Fruit fly (Drosophila melanogaster) whole organism, prepupa: ENCODE measurements around the gene Unc-76.

Experiments used
- Blimp-1 ChIP-seq: fragments of 200-800 bp; sonication (Bioruptor generic); optimal IDR thresholded peaks from 3 replicates; lab custom pipeline; 2017; ENCODE audit warnings: missing biosample characterization, missing genetic modification characterization, mild to moderate bottlenecking, moderate library complexity, missing genetic modification reagents
- CG10631 ChIP-seq: fragments of 200-800 bp; sonication (Bioruptor generic); optimal IDR thresholded peaks from 2 replicates; lab custom pipeline; 2016; ENCODE audit warnings: missing biosample characterization, missing genetic modification characterization
- CG10669 ChIP-seq: fragments of 200-800 bp; sonication (Bioruptor generic); optimal IDR thresholded peaks from 3 replicates; lab custom pipeline; 2018; ENCODE audit warnings: missing biosample characterization, mild to moderate bottlenecking, missing genetic modification characterization, moderate library complexity
- CG11294 ChIP-seq: fragments of 200-800 bp; sonication (Bioruptor generic); IDR thresholded peaks from 2 replicates; pipeline ENCODE4 v1.3.6; 2022; ENCODE audit warnings: missing biosample characterization, missing genetic modification characterization
- CG11762 ChIP-seq: fragments of 200-800 bp; sonication (Bioruptor generic); optimal IDR thresholded peaks from 3 replicates; lab custom pipeline; 2016; ENCODE audit warnings: missing biosample characterization, missing genetic modification characterization; ENCODE audit not compliant: insufficient read depth
- CG11902 ChIP-seq: fragments of 200-800 bp; sonication (Bioruptor generic); optimal IDR thresholded peaks from 3 replicates; lab custom pipeline; 2016; ENCODE audit warnings: missing biosample characterization, missing genetic modification characterization
- CG15336 ChIP-seq: fragments of 200-800 bp; sonication (Bioruptor generic); IDR thresholded peaks from 2 replicates; pipeline ENCODE4 v1.3.6; 2022; ENCODE audit warnings: missing biosample characterization, missing genetic modification characterization
- CG1621 ChIP-seq: fragments of 200-800 bp; sonication (Bioruptor generic); optimal IDR thresholded peaks from 3 replicates; lab custom pipeline; 2018; ENCODE audit warnings: missing biosample characterization, mild to moderate bottlenecking, missing genetic modification characterization
- CG16779 ChIP-seq: fragments of 200-800 bp; sonication (Bioruptor generic); optimal IDR thresholded peaks from 3 replicates; lab custom pipeline; 2017; ENCODE audit warnings: missing biosample characterization, mild to moderate bottlenecking, missing genetic modification characterization
- CG3032 ChIP-seq: fragments of 200-800 bp; optimal IDR thresholded peaks from 2 replicates; lab custom pipeline; 2019; ENCODE audit warnings: missing biosample characterization, mild to moderate bottlenecking, missing genetic modification characterization, moderate library complexity
- CG31627 ChIP-seq: fragments of 200-800 bp; sonication (Bioruptor generic); optimal IDR thresholded peaks from 3 replicates; lab custom pipeline; 2016; ENCODE audit warnings: missing biosample characterization, missing genetic modification characterization
- CG32006 ChIP-seq: fragments of 200-800 bp; sonication (Bioruptor generic); optimal IDR thresholded peaks from 3 replicates; lab custom pipeline; 2017; ENCODE audit warnings: missing biosample characterization, mild to moderate bottlenecking, missing genetic modification characterization
- CG34406 ChIP-seq: fragments of 200-800 bp; sonication (Bioruptor generic); optimal IDR thresholded peaks from 3 replicates; lab custom pipeline; 2016; ENCODE audit warnings: missing biosample characterization, missing genetic modification characterization
- CG3919 ChIP-seq: fragments of 200-800 bp; sonication (Bioruptor generic); optimal IDR thresholded peaks from 3 replicates; lab custom pipeline; 2016; ENCODE audit warnings: missing biosample characterization, missing genetic modification characterization
- CG6163 ChIP-seq: fragments of 200-800 bp; sonication (Bioruptor generic); IDR thresholded peaks from 3 replicates; pipeline ENCODE4 v1.3.6; 2022; ENCODE audit warnings: missing biosample characterization, missing genetic modification characterization
- CG6276 ChIP-seq: fragments of 200-800 bp; sonication (Bioruptor generic); optimal IDR thresholded peaks from 2 replicates; lab custom pipeline; 2017; ENCODE audit warnings: missing biosample characterization, mild to moderate bottlenecking, missing genetic modification characterization
- CG6808 ChIP-seq: fragments of 200-800 bp; sonication (Bioruptor generic); optimal IDR thresholded peaks from 3 replicates; lab custom pipeline; 2017; ENCODE audit warnings: missing biosample characterization, missing genetic modification characterization, mild to moderate bottlenecking, moderate library complexity, missing genetic modification reagents
- CG6854 ChIP-seq: fragments of 200-800 bp; sonication (Bioruptor generic); optimal IDR thresholded peaks from 2 replicates; lab custom pipeline; 2017; ENCODE audit warnings: missing biosample characterization, mild to moderate bottlenecking, missing genetic modification characterization
- CG8319 ChIP-seq: fragments of 200-800 bp; sonication (Bioruptor generic); optimal IDR thresholded peaks from 3 replicates; lab custom pipeline; 2016; ENCODE audit warnings: missing biosample characterization, missing genetic modification characterization
- CG9139 ChIP-seq: fragments of 200-800 bp; sonication (Bioruptor generic); optimal IDR thresholded peaks from 3 replicates; lab custom pipeline; 2017; ENCODE audit warnings: missing biosample characterization, mild to moderate bottlenecking, missing genetic modification characterization
- Eip75B ChIP-seq: fragments of 200-800 bp; sonication (Bioruptor generic); optimal IDR thresholded peaks from 3 replicates; lab custom pipeline; 2016; ENCODE audit warnings: missing biosample characterization, missing genetic modification characterization
- Eip78C ChIP-seq: fragments of 200-800 bp; sonication (Bioruptor generic); peaks from one replicate; lab custom pipeline; 2016; ENCODE audit warnings: missing biosample characterization, missing genetic modification characterization
- Eip93F ChIP-seq: fragments of 200-800 bp; sonication (Bioruptor generic); optimal IDR thresholded peaks from 2 replicates; lab custom pipeline; 2016; ENCODE audit warnings: missing biosample characterization, mild to moderate bottlenecking, missing genetic modification characterization
- Gug ChIP-seq: fragments of 200-800 bp; sonication (Bioruptor generic); IDR thresholded peaks from 2 replicates; pipeline ENCODE4 v1.3.6; 2022; ENCODE audit warnings: missing biosample characterization, missing genetic modification characterization
- Hr4 ChIP-seq: fragments of 200-800 bp; sonication (Bioruptor generic); optimal IDR thresholded peaks from 3 replicates; lab custom pipeline; 2016; ENCODE audit warnings: missing biosample characterization, missing genetic modification characterization
- Lpt ChIP-seq: fragments of 200-800 bp; sonication (Bioruptor generic); optimal IDR thresholded peaks from 3 replicates; lab custom pipeline; 2016; ENCODE audit warnings: missing biosample characterization, missing genetic modification characterization
- Met ChIP-seq: fragments of 200-800 bp; sonication (Bioruptor generic); optimal IDR thresholded peaks from 3 replicates; lab custom pipeline; 2016; ENCODE audit warnings: missing biosample characterization, missing genetic modification characterization
- OdsH ChIP-seq: fragments of 200-800 bp; sonication (Bioruptor generic); optimal IDR thresholded peaks from 3 replicates; lab custom pipeline; 2016; ENCODE audit warnings: missing biosample characterization, missing genetic modification characterization
- Sox102F ChIP-seq: fragments of 200-800 bp; sonication (Bioruptor generic); optimal IDR thresholded peaks from 2 replicates; lab custom pipeline; 2016; ENCODE audit warnings: missing biosample characterization, mild to moderate bottlenecking, missing genetic modification characterization
- Sox15 ChIP-seq: fragments of 200-800 bp; sonication (Bioruptor generic); optimal IDR thresholded peaks from 3 replicates; lab custom pipeline; 2016; ENCODE audit warnings: missing biosample characterization, missing genetic modification characterization
- achi ChIP-seq: fragments of 200-800 bp; sonication (Bioruptor generic); optimal IDR thresholded peaks from 3 replicates; lab custom pipeline; 2016; ENCODE audit warnings: missing biosample characterization, missing genetic modification characterization
- dac ChIP-seq: fragments of 200-800 bp; sonication (Bioruptor generic); optimal IDR thresholded peaks from 2 replicates; lab custom pipeline; 2017; ENCODE audit warnings: missing biosample characterization, mild to moderate bottlenecking, missing genetic modification characterization
- eg ChIP-seq: fragments of 200-800 bp; sonication (Bioruptor generic); IDR thresholded peaks from 3 replicates; pipeline ENCODE4 v1.3.6; 2022; ENCODE audit warnings: missing biosample characterization, missing genetic modification characterization
- esn ChIP-seq: fragments of 200-800 bp; sonication (Bioruptor generic); optimal IDR thresholded peaks from 2 replicates; lab custom pipeline; 2016; ENCODE audit warnings: missing biosample characterization, mild to moderate bottlenecking, missing genetic modification characterization, moderate library complexity
- fd85E ChIP-seq: fragments of 200-800 bp; sonication (Bioruptor generic); optimal IDR thresholded peaks from 3 replicates; lab custom pipeline; 2016; ENCODE audit warnings: missing biosample characterization, missing genetic modification characterization
- fkh ChIP-seq: fragments of 200-800 bp; sonication (Bioruptor generic); optimal IDR thresholded peaks from 3 replicates; lab custom pipeline; 2017; ENCODE audit warnings: missing biosample characterization, mild to moderate bottlenecking, missing genetic modification characterization, moderate library complexity
- pdm3 ChIP-seq: fragments of 200-800 bp; sonication (Bioruptor generic); optimal IDR thresholded peaks from 3 replicates; lab custom pipeline; 2016; ENCODE audit warnings: missing biosample characterization, missing genetic modification characterization
- salr ChIP-seq, 2 experiments: fragments of 200-800 bp; sonication (Bioruptor generic); optimal IDR thresholded peaks; 3 replicates each; lab custom pipeline; 2016 to 2018; ENCODE audit warnings: missing biosample characterization in 2 of 2, missing genetic modification characterization in 2 of 2, mild to moderate bottlenecking in 1 of 2
- spab ChIP-seq: fragments of 200-800 bp; sonication (Bioruptor generic); optimal IDR thresholded peaks from 2 replicates; lab custom pipeline; 2017; ENCODE audit warnings: missing biosample characterization, mild to moderate bottlenecking, missing genetic modification characterization, missing genetic modification reagents
- svp ChIP-seq: fragments of 200-800 bp; sonication (Bioruptor generic); peaks from one replicate; lab custom pipeline; 2016; ENCODE audit warnings: missing biosample characterization, missing genetic modification characterization
- topi ChIP-seq: fragments of 200-800 bp; sonication (Bioruptor generic); optimal IDR thresholded peaks from 3 replicates; lab custom pipeline; 2016; ENCODE audit warnings: missing biosample characterization, missing genetic modification characterization
- vri ChIP-seq: fragments of 200-800 bp; sonication (Bioruptor generic); optimal IDR thresholded peaks from 3 replicates; lab custom pipeline; 2016; ENCODE audit warnings: missing biosample characterization, mild to moderate bottlenecking, missing genetic modification characterization

Unc-76 gene

DNA sequence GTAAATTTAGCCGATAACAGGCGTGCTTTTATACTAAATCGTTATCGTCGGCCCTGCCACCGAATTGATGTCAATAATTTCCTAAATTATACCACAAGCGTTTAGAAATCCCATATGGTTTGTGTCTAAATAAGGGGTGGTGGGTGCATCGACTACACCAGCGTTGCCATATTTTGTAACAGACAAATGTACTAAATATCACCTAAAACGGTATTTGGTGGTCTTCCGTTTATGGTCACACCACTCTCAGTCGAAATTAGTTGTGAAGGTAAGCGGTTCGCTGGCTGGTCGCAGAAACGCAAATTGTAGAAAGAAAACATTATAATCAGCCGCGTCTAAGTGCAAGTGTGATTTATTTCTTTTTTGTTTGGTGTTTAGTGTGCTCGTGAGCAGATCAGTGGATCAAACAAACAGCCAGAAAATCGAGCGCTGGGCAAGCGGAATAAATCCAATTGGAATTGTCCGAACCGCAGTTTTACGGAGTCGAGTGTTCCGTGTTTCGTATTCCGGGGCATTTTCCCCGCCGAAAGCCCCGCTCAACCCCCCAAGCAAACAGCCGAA is at the start of gene Unc-76, which contains the start of gene CG16903 (continued):
- TF ChIP-seq OdsH (GFP tag; lab: Kevin White, UChicago) (no peak), Eip93F (GFP tag; lab: Kevin White, UChicago) (no peak), CG31627 (GFP tag; lab: Kevin White, UChicago) (no peak), salr (GFP tag; optimal IDR thresholded peaks at IDR 0.05; lab: Kevin White, UChicago) (peak in 1 of 2 experiments; percentile 2), achi (no peak), CG10669 (GFP tag; lab: Kevin White, UChicago) (no peak), fd85E (GFP tag; lab: Kevin White, UChicago) (no peak), CG9139 (GFP tag; lab: Kevin White, UChicago) (no peak)

DNA sequence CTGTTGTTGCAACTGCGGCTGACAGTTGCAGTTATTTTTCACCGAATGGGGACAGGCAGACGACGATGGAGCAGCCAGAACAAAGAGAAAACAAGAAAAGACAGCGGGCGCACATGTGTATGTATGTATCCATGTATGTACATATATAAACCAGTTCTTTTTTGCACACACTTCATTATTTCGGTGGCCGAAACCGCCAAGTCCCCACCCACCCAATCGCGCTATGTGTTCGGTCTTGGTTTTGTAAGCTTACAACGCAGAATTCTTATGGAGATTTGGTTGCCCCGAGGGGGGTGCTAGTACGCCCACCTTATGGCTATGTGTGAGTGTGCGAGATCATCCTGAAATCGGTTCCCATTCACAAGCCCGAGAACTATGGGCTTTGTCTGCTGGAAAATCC is 49.1 kb upstream of the Unc-76 start:
- no peak for TF ChIP-seq Gug (GFP tag; lab: Robert Waterston, UW)
- 0 out of 3 replicates have a peak, but pooled peaks have one; percentile 18 for TF ChIP-seq CG6163 (GFP tag; lab: Robert Waterston, UW)

DNA sequence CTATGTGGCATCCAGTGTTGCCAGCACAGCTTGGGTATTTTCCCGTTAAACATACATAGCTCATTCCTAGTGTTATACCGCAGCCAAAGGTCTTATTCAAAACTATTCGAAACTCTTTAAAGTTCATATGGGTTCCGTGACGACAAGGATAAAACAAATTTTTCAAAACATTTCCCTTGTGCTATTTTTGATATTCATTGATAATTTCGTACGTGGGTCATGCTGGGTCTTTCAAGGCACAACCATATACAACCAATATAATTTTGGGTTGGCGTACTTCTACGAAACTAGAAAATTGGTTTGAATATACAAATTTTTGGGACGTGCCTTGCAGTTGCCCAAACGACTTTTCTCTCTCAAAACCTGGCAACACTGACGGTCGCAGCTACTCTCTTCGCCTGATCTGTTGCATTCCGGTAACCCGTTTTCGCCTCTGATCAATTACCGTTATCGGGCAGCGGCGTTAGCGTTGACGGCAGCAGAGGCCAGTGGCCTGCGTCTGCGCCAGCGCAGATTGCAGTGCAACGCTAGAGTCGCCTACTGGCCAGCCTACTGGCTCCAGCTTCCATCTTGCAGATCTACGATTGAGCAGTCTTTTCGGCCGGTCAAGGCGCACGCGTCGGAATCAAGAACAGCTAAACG is 48.1 kb upstream of the Unc-76 start:
- TF ChIP-seq svp (GFP tag; lab: Kevin White, UChicago) (no peak), pdm3 (GFP tag; lab: Kevin White, UChicago) (no peak), Eip78C (peak; percentile 41), CG32006 (GFP tag; lab: Kevin White, UChicago) (peak; percentile 54), CG3032 (tag; lab: Kevin White, UChicago) (no peak), Lpt (no peak), CG6854 (GFP tag; lab: Kevin White, UChicago) (no peak), CG3919 (no peak), vri (GFP tag; lab: Kevin White, UChicago) (no peak), CG8319 (GFP tag; lab: Kevin White, UChicago) (no peak), CG6276 (GFP tag; lab: Kevin White, UChicago) (peak; percentile 11), OdsH (GFP tag; lab: Kevin White, UChicago) (no peak), salr (GFP tag; optimal IDR thresholded peaks at IDR 0.05; lab: Kevin White, UChicago) (no peak), Blimp-1 (no peak), Eip75B (GFP tag; lab: Kevin White, UChicago) (no peak)

DNA sequence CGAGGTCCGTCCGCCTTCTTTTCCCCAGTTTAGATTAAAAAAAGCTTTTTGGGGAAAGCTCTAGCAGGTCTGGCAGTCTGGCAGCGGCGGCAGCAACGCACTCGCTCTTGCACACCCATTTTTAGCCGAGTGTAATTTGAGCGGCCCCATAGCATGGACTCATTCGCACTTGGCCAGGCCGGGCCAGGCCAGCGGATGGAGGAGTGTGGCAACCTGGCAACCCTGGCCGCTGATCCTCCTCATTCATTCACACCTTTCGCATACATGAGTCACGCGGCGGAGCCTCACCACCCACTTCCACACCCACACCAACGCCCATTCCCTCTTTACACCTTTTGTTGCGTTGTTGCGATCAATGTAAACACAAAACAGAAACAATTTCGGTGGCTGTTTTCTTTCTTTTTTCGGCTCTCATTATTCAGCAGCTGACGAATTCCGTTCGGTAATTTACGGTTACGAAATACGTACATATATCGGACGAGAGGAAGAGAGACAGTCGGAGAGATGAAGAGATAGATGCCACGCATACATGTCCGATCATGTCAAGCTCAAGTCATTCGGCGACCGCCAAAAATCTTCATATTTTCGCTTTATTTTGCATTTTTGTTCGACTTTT is 47.5 kb upstream of the Unc-76 start:
- TF ChIP-seq Met (GFP tag; lab: Kevin White, UChicago), result no peak
- TF ChIP-seq OdsH (GFP tag; lab: Kevin White, UChicago), result no peak
- peak; percentile 37 for TF ChIP-seq Eip78C
- no peak for TF ChIP-seq CG31627 (GFP tag; lab: Kevin White, UChicago)
- TF ChIP-seq CG15336 (GFP tag; lab: Robert Waterston, UW), result 0 out of 2 replicates have a peak, but pooled peaks have one; percentile 10
- no peak for TF ChIP-seq CG16779 (tag; lab: Kevin White, UChicago)
- TF ChIP-seq CG9139 (GFP tag; lab: Kevin White, UChicago), result no peak
- no peak for TF ChIP-seq CG10669 (GFP tag; lab: Kevin White, UChicago)
- no peak for TF ChIP-seq topi (GFP tag; lab: Kevin White, UChicago)
- no peak for TF ChIP-seq CG3919
- TF ChIP-seq esn, result no peak
- peak; percentile 45 for TF ChIP-seq fkh
- no peak for TF ChIP-seq Sox15 (GFP tag; lab: Kevin White, UChicago)
- TF ChIP-seq CG11294 (GFP tag; lab: Robert Waterston, UW), result no peak
- no peak for TF ChIP-seq CG10631 (GFP tag; lab: Kevin White, UChicago)
- no peak for TF ChIP-seq pdm3 (GFP tag; lab: Kevin White, UChicago)
- no peak for TF ChIP-seq CG11762 (GFP tag; lab: Kevin White, UChicago)
- TF ChIP-seq Hr4 (GFP tag; lab: Kevin White, UChicago), result no peak
- TF ChIP-seq dac (GFP tag; lab: Kevin White, UChicago), result no peak
- no peak for TF ChIP-seq achi
- no peak for TF ChIP-seq CG34406 (GFP tag; lab: Kevin White, UChicago)
- TF ChIP-seq svp (GFP tag; lab: Kevin White, UChicago), result peak; percentile 66
- no peak for TF ChIP-seq eg (GFP tag; lab: Robert Waterston, UW)
- TF ChIP-seq Blimp-1, result no peak
- no peak for TF ChIP-seq CG3032 (tag; lab: Kevin White, UChicago)
- TF ChIP-seq Sox102F (GFP tag; lab: Kevin White, UChicago), result no peak
- TF ChIP-seq CG6808 (GFP tag; lab: Kevin White, UChicago), result no peak
- peak; percentile 87 for TF ChIP-seq vri (GFP tag; lab: Kevin White, UChicago)
- no peak for TF ChIP-seq CG1621
- no peak for TF ChIP-seq spab (GFP tag; lab: Kevin White, UChicago)
- TF ChIP-seq CG11902, result no peak
